Fruit fly (Drosophila melanogaster) S2 (cell line): ENCODE measurements around the gene AGO2.

Experiments
- CG8478 ChIP-seq: fragments of >200 bp; optimal IDR thresholded peaks from 2 replicates; lab custom pipeline; 2018
- CTCF ChIP-seq, 2 experiments: fragments of >200 bp; optimal IDR thresholded peaks; 2 replicates each; lab custom pipeline; 2018

- no peak for TF ChIP-seq CG8478 (lab: Kevin White, UChicago)
- TF ChIP-seq CTCF (optimal IDR thresholded peaks at IDR 0.05; lab: Kevin White, UChicago): no peak
Measured at dm6 chr3L:15541281-15541680, 12.6 kb upstream of the AGO2 start.
